Worm (Caenorhabditis elegans): ENCODE results near the gene srh-28.

DNA sequence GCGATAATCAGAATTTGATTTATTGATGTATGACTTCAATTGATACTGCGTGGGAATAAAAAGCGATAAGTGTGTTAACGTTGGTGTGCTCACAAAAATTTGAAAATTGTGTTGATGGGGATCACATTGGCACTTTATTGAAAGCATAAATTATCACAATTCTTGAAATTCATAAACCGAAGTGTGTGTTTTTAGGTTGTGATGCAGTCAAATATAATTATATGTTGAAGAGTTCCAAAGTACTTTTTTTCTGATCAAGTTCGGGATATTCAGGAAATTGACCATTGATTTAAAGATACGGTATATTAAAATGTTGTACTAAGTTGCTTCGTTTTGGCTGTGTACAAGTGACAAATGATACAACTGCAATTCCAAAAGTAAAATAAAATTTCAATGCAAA, at the start of gene srh-28:
- TF ChIP-seq dao-5 (tag; optimal IDR thresholded peaks at IDR 0.05) (no peak), him-1 (tag; optimal IDR thresholded peaks at IDR 0.05) (no peak)
